Fruit fly (Drosophila melanogaster): ENCODE measurements around the gene Dci.

The Dci gene

DNA sequence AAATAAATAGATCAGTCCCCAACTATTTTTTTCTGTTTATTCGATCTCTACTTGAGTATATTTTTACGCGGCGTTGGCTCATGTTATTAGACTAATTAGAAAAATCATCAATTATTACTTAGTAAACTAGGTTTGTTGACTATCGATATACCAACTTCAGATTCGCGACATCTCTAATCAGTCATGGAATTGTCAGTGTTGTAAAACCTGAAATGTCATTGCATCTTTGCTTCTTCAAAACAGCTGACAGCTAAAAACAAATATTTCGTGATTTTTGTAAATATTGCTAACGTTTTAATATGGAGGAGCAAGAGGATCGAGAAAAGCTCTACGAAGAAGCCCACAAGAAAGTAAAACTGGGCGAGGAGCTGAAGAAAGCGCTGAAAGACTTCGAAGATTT lies 17.3 kb upstream of the Dci start, which contains the start of gene CG42553:
TSS of gene CG42553 (plus strand) at position 216 of the 400 bp plus-strand sequence.
- TF ChIP-seq CG1620 (GFP tag; optimal IDR thresholded peaks at IDR 0.05) = peak; percentile 38
- peak; percentile 28 for TF ChIP-seq tj (GFP tag; optimal IDR thresholded peaks at IDR 0.05)
- peak; percentile 27 for TF ChIP-seq CG7101 (tag; optimal IDR thresholded peaks at IDR 0.05)
- TF ChIP-seq CG7045 (GFP tag; optimal IDR thresholded peaks at IDR 0.05) = no peak
- TF ChIP-seq bab1 (GFP tag; optimal IDR thresholded peaks at IDR 0.05) = peak; percentile 13
- TF ChIP-seq ovo (GFP tag; optimal IDR thresholded peaks at IDR 0.05) = no peak

DNA sequence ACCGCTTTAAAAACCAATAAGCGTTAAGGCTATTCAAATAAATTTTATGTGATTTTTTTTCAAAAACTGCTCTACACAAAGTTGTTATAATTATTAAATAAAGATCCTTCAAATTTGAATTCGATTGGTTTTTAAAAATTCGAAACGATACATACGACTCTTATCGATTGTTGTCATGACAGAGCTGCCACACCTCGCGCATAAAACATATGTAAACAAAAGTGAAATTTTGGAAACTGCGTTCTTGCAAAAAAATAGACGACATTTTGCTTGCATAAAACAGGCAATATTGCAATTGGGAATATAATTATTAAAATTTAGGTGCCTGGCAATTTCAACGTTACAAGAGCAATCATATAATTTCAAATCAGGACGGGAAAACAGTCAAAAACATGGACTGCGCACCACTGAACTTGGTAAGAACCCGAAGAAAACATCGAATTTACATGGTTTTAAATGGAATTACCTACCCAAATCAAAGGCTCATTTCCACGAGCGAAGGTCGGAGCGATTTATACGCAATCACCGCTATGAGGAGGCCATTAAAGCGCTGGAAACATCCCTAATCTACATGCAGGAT lies 15.6 kb upstream of the Dci start, which contains the start of gene CG42554:
TSS of gene CG42554 (plus strand) at position 229 of the 580 bp plus-strand sequence.
- TF ChIP-seq tj (GFP tag; optimal IDR thresholded peaks at IDR 0.05) (no peak), Clk (GFP tag; optimal IDR thresholded peaks at IDR 0.05) (no peak), kay (GFP tag; ENCODE audit: borderline replicate concordance) (no peak), CG11617 (GFP tag; optimal IDR thresholded peaks at IDR 0.05) (no peak), CG7045 (GFP tag; optimal IDR thresholded peaks at IDR 0.05) (no peak), CG1620 (GFP tag; optimal IDR thresholded peaks at IDR 0.05) (no peak), cic (GFP tag; optimal IDR thresholded peaks at IDR 0.05) (no peak), Hr96 (GFP tag; optimal IDR thresholded peaks at IDR 0.05) (no peak), CG14711 (tag; optimal IDR thresholded peaks at IDR 0.05) (peak; percentile 55), ovo (GFP tag; optimal IDR thresholded peaks at IDR 0.05) (no peak), CG33017 (tag; optimal IDR thresholded peaks at IDR 0.05) (no peak), bab1 (GFP tag; optimal IDR thresholded peaks at IDR 0.05) (peak; percentile 6)

dm6 chr3L:837552-838187 lies 13.5 kb upstream of the Dci start, which contains the start of the genes CG13901 and CG13887:
Gene CG13901 (minus strand): TSS chr3L:837821.
Gene CG13887 (plus strand): TSS chr3L:837861.
- peak; percentile 88 for TF ChIP-seq CG1620 (GFP tag; optimal IDR thresholded peaks at IDR 0.05)
- TF ChIP-seq Crg-1 (GFP tag; optimal IDR thresholded peaks at IDR 0.05) = peak; percentile 89
- peak; percentile 91 for TF ChIP-seq CG11617 (GFP tag; optimal IDR thresholded peaks at IDR 0.05)
- TF ChIP-seq cic (GFP tag; optimal IDR thresholded peaks at IDR 0.05) = peak; percentile 79
- peak; percentile 89 for TF ChIP-seq CG7101 (tag; optimal IDR thresholded peaks at IDR 0.05)
- peak; percentile 91 for TF ChIP-seq toe (GFP tag; optimal IDR thresholded peaks at IDR 0.05)
- peak; percentile 90 for TF ChIP-seq CG7045 (GFP tag; optimal IDR thresholded peaks at IDR 0.05)
- TF ChIP-seq CG33017 (tag; optimal IDR thresholded peaks at IDR 0.05) = peak; percentile 83
- TF ChIP-seq bab1 (GFP tag; optimal IDR thresholded peaks at IDR 0.05) = peak; percentile 95
- no peak for TF ChIP-seq cnc (optimal IDR thresholded peaks at IDR 0.05)
- peak; percentile 91 for TF ChIP-seq Hr96 (GFP tag; optimal IDR thresholded peaks at IDR 0.05)
- TF ChIP-seq Clk (GFP tag; optimal IDR thresholded peaks at IDR 0.05) = peak; percentile 77
- peak; percentile 84 for TF ChIP-seq ovo (GFP tag; optimal IDR thresholded peaks at IDR 0.05)
- peak; percentile 76 for TF ChIP-seq pad (GFP tag; optimal IDR thresholded peaks at IDR 0.05)
- TF ChIP-seq tj (GFP tag; optimal IDR thresholded peaks at IDR 0.05) = peak; percentile 80
- no peak for TF ChIP-seq kay (GFP tag; ENCODE audit: borderline replicate concordance)
- peak; percentile 97 for TF ChIP-seq Mnt (GFP tag; optimal IDR thresholded peaks at IDR 0.05)
- TF ChIP-seq CG5204 (GFP tag; optimal IDR thresholded peaks at IDR 0.05) = no peak
- TF ChIP-seq CG14711 (tag; optimal IDR thresholded peaks at IDR 0.05) = peak; percentile 100
- TF ChIP-seq CG12768 (GFP tag; optimal IDR thresholded peaks at IDR 0.05) = peak; percentile 90

- no peak for TF ChIP-seq kay (GFP tag; ENCODE audit: borderline replicate concordance)
- no peak for TF ChIP-seq cnc (optimal IDR thresholded peaks at IDR 0.05)
- no peak for TF ChIP-seq Hr96 (GFP tag; optimal IDR thresholded peaks at IDR 0.05)
- no peak for TF ChIP-seq tj (GFP tag; optimal IDR thresholded peaks at IDR 0.05)
- TF ChIP-seq CG14711 (tag; optimal IDR thresholded peaks at IDR 0.05) = no peak
- no peak for TF ChIP-seq CG7045 (GFP tag; optimal IDR thresholded peaks at IDR 0.05)
Measured at dm6 chr3L:841260-841659, 9.9 kb upstream of the Dci start, which contains the start of the genes JMJD5 and Gr61a. Gene JMJD5 (minus strand): TSS chr3L:841360. Gene Gr61a (plus strand): TSS chr3L:841451.

DNA sequence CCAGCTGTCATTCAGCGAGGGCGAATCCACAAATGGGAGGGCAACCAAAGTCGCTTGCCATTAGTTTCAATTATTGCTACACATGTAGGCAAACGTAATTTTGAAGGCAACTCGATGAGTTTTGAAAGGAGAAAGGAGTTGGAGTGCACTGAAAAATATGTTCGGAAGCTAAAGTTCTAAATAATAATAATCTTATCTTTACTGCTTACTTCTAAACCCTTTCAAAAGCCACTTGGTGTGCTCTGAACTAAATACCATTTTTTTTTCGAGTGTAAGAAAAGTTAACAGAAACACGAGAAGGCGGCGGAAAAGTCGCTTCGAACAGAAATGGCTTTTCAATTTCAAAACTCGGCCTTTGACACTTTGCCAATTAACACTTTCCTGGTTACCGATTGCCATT lies 7.5 kb upstream of the Dci start, which contains the start of gene Cep290:
TSS of gene Cep290 (plus strand) at position 301 of the 400 bp plus-strand sequence.
- TF ChIP-seq CG11617 (GFP tag; optimal IDR thresholded peaks at IDR 0.05) (no peak), CG7101 (tag; optimal IDR thresholded peaks at IDR 0.05) (no peak), CG5204 (GFP tag; optimal IDR thresholded peaks at IDR 0.05) (no peak), tj (GFP tag; optimal IDR thresholded peaks at IDR 0.05) (no peak), cic (GFP tag; optimal IDR thresholded peaks at IDR 0.05) (no peak), Crg-1 (GFP tag; optimal IDR thresholded peaks at IDR 0.05) (no peak), Hr96 (GFP tag; optimal IDR thresholded peaks at IDR 0.05) (no peak), pad (GFP tag; optimal IDR thresholded peaks at IDR 0.05) (no peak), CG14711 (tag; optimal IDR thresholded peaks at IDR 0.05) (no peak), ovo (GFP tag; optimal IDR thresholded peaks at IDR 0.05) (no peak), CG33017 (tag; optimal IDR thresholded peaks at IDR 0.05) (no peak), kay (GFP tag; ENCODE audit: borderline replicate concordance) (no peak), cnc (optimal IDR thresholded peaks at IDR 0.05) (no peak), CG12768 (GFP tag; optimal IDR thresholded peaks at IDR 0.05) (no peak), CG7045 (GFP tag; optimal IDR thresholded peaks at IDR 0.05) (no peak), CG1620 (GFP tag; optimal IDR thresholded peaks at IDR 0.05) (no peak), bab1 (GFP tag; optimal IDR thresholded peaks at IDR 0.05) (no peak)

DNA sequence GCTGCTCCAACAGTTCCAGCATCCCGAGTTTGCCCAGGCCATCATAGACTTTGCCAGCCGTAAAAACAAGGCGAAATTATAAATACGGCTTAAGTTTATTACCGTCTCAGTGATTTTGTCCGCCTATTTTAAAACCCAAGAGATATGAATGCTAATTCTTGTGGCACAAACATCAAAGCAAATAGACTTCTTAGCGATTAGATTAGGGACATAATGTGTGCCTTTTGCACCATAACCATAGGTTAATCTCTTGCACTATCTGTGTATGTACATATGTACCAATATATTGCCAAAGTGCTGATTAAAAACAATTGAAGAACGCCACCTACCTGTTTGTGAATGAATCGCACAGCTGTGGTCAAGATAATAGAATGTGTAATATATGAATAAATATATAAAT lies 1.1 kb downstream of the Dci start:
- TF ChIP-seq pad (GFP tag; optimal IDR thresholded peaks at IDR 0.05) (no peak), cic (GFP tag; optimal IDR thresholded peaks at IDR 0.05) (no peak), CG1620 (GFP tag; optimal IDR thresholded peaks at IDR 0.05) (no peak), CG7045 (GFP tag; optimal IDR thresholded peaks at IDR 0.05) (no peak), kay (GFP tag; ENCODE audit: borderline replicate concordance) (no peak), toe (GFP tag; optimal IDR thresholded peaks at IDR 0.05) (no peak), CG14711 (tag; optimal IDR thresholded peaks at IDR 0.05) (no peak), CG7101 (tag; optimal IDR thresholded peaks at IDR 0.05) (no peak), bab1 (GFP tag; optimal IDR thresholded peaks at IDR 0.05) (no peak), CG12768 (GFP tag; optimal IDR thresholded peaks at IDR 0.05) (no peak), Clk (GFP tag; optimal IDR thresholded peaks at IDR 0.05) (no peak), ovo (GFP tag; optimal IDR thresholded peaks at IDR 0.05) (no peak), CG11617 (GFP tag; optimal IDR thresholded peaks at IDR 0.05) (no peak)

All from whole organism, adult.